Worm (Caenorhabditis elegans): ENCODE measurements around the gene spdl-1.
A peak's percentile ranks its signal among the peaks of the same experiment; 100 is the strongest.

Gene spdl-1

DNA sequence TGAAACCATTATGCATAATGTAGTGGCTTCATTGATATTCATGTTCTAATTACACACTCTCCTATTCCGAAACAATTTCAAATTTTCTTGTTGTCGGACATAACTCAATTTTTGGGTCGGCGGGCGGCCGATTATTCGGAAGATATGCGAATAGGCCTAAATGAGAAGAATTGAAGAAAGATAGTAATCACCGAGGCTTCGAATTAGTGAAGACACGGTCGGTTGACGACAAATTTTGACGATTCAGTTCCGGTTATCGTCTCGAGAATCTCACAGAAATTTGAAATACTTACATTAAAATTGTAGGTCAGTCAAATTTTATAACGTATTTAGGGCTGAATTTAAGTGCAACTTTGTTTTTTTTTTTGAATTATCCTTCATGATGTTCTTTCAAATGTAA is 21.8 kb downstream of the spdl-1 start:
- TF ChIP-seq nhr-25 (tag; optimal IDR thresholded peaks at IDR 0.05) (peak; percentile 8), nhr-6 (tag; optimal IDR thresholded peaks at IDR 0.05) (no peak), ceh-16 (tag; optimal IDR thresholded peaks at IDR 0.05) (peak; percentile 85), dmd-4 (tag; optimal IDR thresholded peaks at IDR 0.05) (no peak), elt-1 (tag; optimal IDR thresholded peaks at IDR 0.05) (peak; percentile 17), lin-13 (GFP tag; optimal IDR thresholded peaks at IDR 0.05) (no peak)

DNA sequence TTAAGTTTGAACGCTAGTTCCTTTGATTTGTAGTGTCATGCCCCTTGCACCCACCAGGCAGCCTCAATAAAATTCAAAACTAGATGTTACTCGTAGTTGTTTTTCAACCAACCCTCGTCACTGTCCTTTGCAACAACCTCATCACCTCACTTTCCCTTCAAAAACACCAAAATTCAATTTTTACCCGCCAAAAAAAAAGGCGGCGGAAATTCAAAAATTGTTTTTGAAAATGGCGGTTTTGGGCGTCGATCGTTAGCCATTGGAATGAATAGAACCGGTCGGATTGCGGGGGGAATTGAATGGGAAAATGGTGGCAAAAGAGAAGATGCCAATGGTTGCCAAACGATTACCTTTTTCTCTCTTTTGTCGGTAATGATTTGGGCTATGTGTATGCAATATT is 24.7 kb downstream of the spdl-1 start:
- TF ChIP-seq unc-55 (GFP tag; optimal IDR thresholded peaks at IDR 0.05) (no peak), nhr-237 (tag; optimal IDR thresholded peaks at IDR 0.05) (no peak), lin-11 (tag; optimal IDR thresholded peaks at IDR 0.05) (no peak), mab-5 (tag; optimal IDR thresholded peaks at IDR 0.05) (no peak), C34F6.9 (tag; optimal IDR thresholded peaks at IDR 0.05) (no peak), nhr-23 (tag; optimal IDR thresholded peaks at IDR 0.05) (no peak), sma-9 (GFP tag; optimal IDR thresholded peaks at IDR 0.05) (no peak), sma-9 (tag; optimal IDR thresholded peaks at IDR 0.05) (no peak), mbf-1 (tag; optimal IDR thresholded peaks at IDR 0.05) (no peak), R02D3.7 (tag; optimal IDR thresholded peaks at IDR 0.05) (no peak), nhr-25 (tag; optimal IDR thresholded peaks at IDR 0.05) (no peak), sma-3 (GFP tag; optimal IDR thresholded peaks at IDR 0.05) (no peak), alr-1 (tag; optimal IDR thresholded peaks at IDR 0.05) (no peak), ZK546.5 (tag; optimal IDR thresholded peaks at IDR 0.05) (no peak)

DNA sequence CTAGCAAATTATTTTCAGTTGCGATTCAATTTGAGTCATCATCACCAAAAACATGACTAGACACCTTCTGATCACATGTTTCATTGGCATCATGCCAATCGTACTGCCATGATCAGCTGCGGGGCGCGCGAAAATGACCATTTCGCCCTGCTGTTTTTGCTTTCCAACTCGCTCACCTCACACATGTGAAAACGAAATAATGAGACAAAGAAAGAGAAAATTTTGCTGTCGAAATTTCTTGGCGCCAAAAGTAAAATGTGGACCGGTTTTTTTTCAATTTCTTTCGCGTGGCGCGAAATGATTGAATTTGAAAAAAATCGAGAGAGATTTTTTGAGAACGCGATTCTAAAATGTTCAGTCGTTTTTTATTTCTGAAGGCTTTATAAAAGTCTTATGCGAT is 25.5 kb downstream of the spdl-1 start:
- TF ChIP-seq nhr-6 (tag; optimal IDR thresholded peaks at IDR 0.05), result no peak
- TF ChIP-seq ztf-11 (tag; optimal IDR thresholded peaks at IDR 0.05), result no peak
- TF ChIP-seq ZK546.5 (tag; optimal IDR thresholded peaks at IDR 0.05), result no peak
- TF ChIP-seq sma-3 (GFP tag; optimal IDR thresholded peaks at IDR 0.05), result no peak
- TF ChIP-seq ztf-4 (tag; optimal IDR thresholded peaks at IDR 0.05), result no peak
- TF ChIP-seq lin-39 (tag; optimal IDR thresholded peaks at IDR 0.05), result no peak
- TF ChIP-seq nhr-25 (tag; optimal IDR thresholded peaks at IDR 0.05), result peak; percentile 89
- peak; percentile 85 for TF ChIP-seq blmp-1 (tag; optimal IDR thresholded peaks at IDR 0.05; ENCODE audit: insufficient read depth)
- TF ChIP-seq gmeb-1 (tag; optimal IDR thresholded peaks at IDR 0.05), result peak; percentile 55
- no peak for TF ChIP-seq lsy-2 (tag; optimal IDR thresholded peaks at IDR 0.05)
- TF ChIP-seq skn-1 (tag; optimal IDR thresholded peaks at IDR 0.05), result no peak
- TF ChIP-seq F13H6.1 (tag; optimal IDR thresholded peaks at IDR 0.05), result peak; percentile 1
- TF ChIP-seq snpc-4 (tag; optimal IDR thresholded peaks at IDR 0.05), result no peak
- TF ChIP-seq lin-11 (tag; optimal IDR thresholded peaks at IDR 0.05), result no peak
- no peak for TF ChIP-seq unc-39 (tag; optimal IDR thresholded peaks at IDR 0.05)

DNA sequence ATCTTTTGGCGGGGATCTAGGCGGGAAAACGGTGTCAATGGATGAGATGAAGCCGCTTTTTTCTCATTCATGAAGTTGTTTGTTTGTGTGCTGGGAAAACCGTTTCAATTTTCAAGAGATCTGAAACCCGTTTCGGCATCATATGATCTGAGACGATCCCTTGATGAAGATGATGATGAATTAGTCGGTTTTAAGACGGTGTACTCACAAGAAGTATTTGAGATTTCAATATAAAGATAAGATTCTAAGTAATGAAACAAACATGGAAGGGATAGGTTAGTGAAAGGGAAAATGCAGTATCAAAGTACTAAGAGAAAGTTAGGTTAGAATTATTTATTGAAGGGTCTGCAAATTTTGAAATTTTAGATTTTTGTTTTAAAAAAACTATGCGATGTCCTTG is 26.8 kb downstream of the spdl-1 start:
- peak; percentile 93 for TF ChIP-seq blmp-1 (tag; optimal IDR thresholded peaks at IDR 0.05; ENCODE audit: insufficient read depth)
- TF ChIP-seq nhr-25 (tag; optimal IDR thresholded peaks at IDR 0.05), result peak; percentile 75
- TF ChIP-seq ceh-16 (tag; optimal IDR thresholded peaks at IDR 0.05), result peak; percentile 87
- no peak for TF ChIP-seq nhr-21 (tag; optimal IDR thresholded peaks at IDR 0.05)
- TF ChIP-seq crh-2 (tag; optimal IDR thresholded peaks at IDR 0.05), result peak; percentile 17

DNA sequence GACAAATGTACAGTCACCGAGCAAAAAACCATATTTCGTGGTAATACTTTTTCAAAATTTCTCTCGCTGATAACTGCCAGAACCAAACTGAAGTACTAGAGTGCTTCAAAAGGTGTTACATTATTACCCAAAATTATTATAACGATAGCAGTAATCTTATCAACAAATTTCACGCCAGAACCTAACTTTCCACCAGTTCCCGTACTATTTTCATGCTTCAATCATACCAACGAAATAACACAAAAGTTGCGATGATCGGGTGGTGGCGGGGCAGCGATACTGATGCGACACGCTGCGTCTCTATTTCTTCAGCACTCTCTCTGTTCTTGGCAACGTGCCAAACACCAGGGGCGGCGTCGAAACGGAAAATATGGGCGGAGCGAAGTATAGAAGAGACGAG is 27.6 kb downstream of the spdl-1 start:
- no peak for TF ChIP-seq ceh-16 (tag; optimal IDR thresholded peaks at IDR 0.05)
- no peak for TF ChIP-seq nhr-23 (tag; optimal IDR thresholded peaks at IDR 0.05)
- TF ChIP-seq crh-2 (tag; optimal IDR thresholded peaks at IDR 0.05), result peak; percentile 1
- no peak for TF ChIP-seq elt-1 (tag; optimal IDR thresholded peaks at IDR 0.05)
- TF ChIP-seq blmp-1 (tag; optimal IDR thresholded peaks at IDR 0.05; ENCODE audit: insufficient read depth), result no peak
- TF ChIP-seq snpc-4 (tag; optimal IDR thresholded peaks at IDR 0.05), result no peak
- TF ChIP-seq mab-5 (tag; optimal IDR thresholded peaks at IDR 0.05), result no peak
- no peak for TF ChIP-seq zag-1 (tag; optimal IDR thresholded peaks at IDR 0.05)
- TF ChIP-seq nhr-10 (tag; optimal IDR thresholded peaks at IDR 0.05), result no peak
- TF ChIP-seq ztf-11 (tag; optimal IDR thresholded peaks at IDR 0.05), result no peak
- no peak for TF ChIP-seq mdl-1 (tag; optimal IDR thresholded peaks at IDR 0.05)
- peak; percentile 36 for TF ChIP-seq nhr-25 (tag; optimal IDR thresholded peaks at IDR 0.05)
- no peak for TF ChIP-seq dmd-4 (tag; optimal IDR thresholded peaks at IDR 0.05)
- no peak for TF ChIP-seq nhr-6 (tag; optimal IDR thresholded peaks at IDR 0.05)
- no peak for TF ChIP-seq unc-39 (tag; optimal IDR thresholded peaks at IDR 0.05)
- peak; percentile 38 for TF ChIP-seq gmeb-1 (tag; optimal IDR thresholded peaks at IDR 0.05)
- no peak for TF ChIP-seq aly-2 (tag; optimal IDR thresholded peaks at IDR 0.05)
- TF ChIP-seq peb-1 (tag; optimal IDR thresholded peaks at IDR 0.05), result no peak
- TF ChIP-seq lin-39 (tag; optimal IDR thresholded peaks at IDR 0.05), result no peak
- peak in 1 of 2 experiments; percentile 11 for TF ChIP-seq lsy-2 (tag; optimal IDR thresholded peaks at IDR 0.05)
- no peak for TF ChIP-seq skn-1 (tag; optimal IDR thresholded peaks at IDR 0.05)
- no peak for TF ChIP-seq ama-1 (optimal IDR thresholded peaks at IDR 0.05)
- no peak for TF ChIP-seq nhr-237 (tag; optimal IDR thresholded peaks at IDR 0.05)
- no peak for TF ChIP-seq unc-62 (GFP tag; optimal IDR thresholded peaks at IDR 0.05)
- no peak for TF ChIP-seq ztf-1 (GFP tag; conservative IDR thresholded peaks at IDR 0.05)
- no peak for TF ChIP-seq lin-11 (tag; optimal IDR thresholded peaks at IDR 0.05)
- TF ChIP-seq ztf-4 (tag; optimal IDR thresholded peaks at IDR 0.05), result no peak
- TF ChIP-seq R02D3.7 (tag; optimal IDR thresholded peaks at IDR 0.05), result no peak
- TF ChIP-seq sem-4 (tag; optimal IDR thresholded peaks at IDR 0.05), result no peak
- TF ChIP-seq nhr-11 (tag; optimal IDR thresholded peaks at IDR 0.05), result no peak
- peak; percentile 1 for TF ChIP-seq C34F6.9 (tag; optimal IDR thresholded peaks at IDR 0.05)
- no peak for TF ChIP-seq nhr-129 (tag; optimal IDR thresholded peaks at IDR 0.05)
- no peak for TF ChIP-seq mbf-1 (tag; optimal IDR thresholded peaks at IDR 0.05)
- TF ChIP-seq elt-3 (tag; optimal IDR thresholded peaks at IDR 0.05), result no peak
- peak; percentile 76 for TF ChIP-seq sma-9 (GFP tag; optimal IDR thresholded peaks at IDR 0.05)
- TF ChIP-seq sma-9 (tag; optimal IDR thresholded peaks at IDR 0.05), result no peak
